Worm (Caenorhabditis elegans): ENCODE measurements around the gene srsx-21.

srsx-21 gene

DNA sequence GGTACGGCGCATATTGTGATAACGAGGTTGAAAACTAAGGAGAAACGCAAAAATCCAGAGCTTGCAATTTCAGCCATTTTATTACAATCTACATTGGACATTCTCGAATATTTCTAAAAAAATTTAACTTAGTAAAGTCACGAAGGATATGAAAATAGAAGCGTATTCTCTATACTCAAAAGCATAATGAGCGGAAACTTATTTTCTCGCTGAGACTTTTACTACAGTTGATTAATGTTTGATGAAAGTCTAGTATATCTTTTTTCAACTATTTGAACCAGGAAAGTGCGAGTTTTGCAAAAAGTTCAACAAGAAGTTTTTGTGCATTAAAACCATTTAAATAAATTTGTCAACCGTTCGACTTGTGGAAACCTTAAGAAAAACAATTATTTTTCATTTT is 33.6 kb downstream of the srsx-21 start, which contains the start of gene srab-18:
TSS of gene srab-18 (minus strand) at position 101 of the 400 bp plus-strand sequence.
- TF ChIP-seq nhr-80 (tag; optimal IDR thresholded peaks at IDR 0.05) (no peak), nfyb-1 (GFP tag; IDR thresholded peaks at IDR 0.05) (no peak), ztf-25 (GFP tag; IDR thresholded peaks at IDR 0.05) (no peak), K11D2.4 (GFP tag; IDR thresholded peaks at IDR 0.05) (no peak), rcor-1 (GFP tag; IDR thresholded peaks at IDR 0.05) (no peak), ceh-27 (GFP tag; optimal IDR thresholded peaks at IDR 0.05) (no peak), B0261.1 (tag; optimal IDR thresholded peaks at IDR 0.05) (no peak), B0336.3 (GFP tag; IDR thresholded peaks at IDR 0.05) (no peak), F22D6.2 (tag; optimal IDR thresholded peaks at IDR 0.05) (no peak), repo-1 (tag; optimal IDR thresholded peaks at IDR 0.05) (no peak), K12H6.12 (tag; optimal IDR thresholded peaks at IDR 0.05) (no peak)

- no peak for TF ChIP-seq ztf-26 (tag; optimal IDR thresholded peaks at IDR 0.05)
- TF ChIP-seq akir-1 (GFP tag; optimal IDR thresholded peaks at IDR 0.05): no peak
Measured at ce11 chrV:9879404-9879803, 41.6 kb downstream of the srsx-21 start, which contains the start of gene srab-26. srab-26 (minus strand) TSS chrV:9879504.

DNA sequence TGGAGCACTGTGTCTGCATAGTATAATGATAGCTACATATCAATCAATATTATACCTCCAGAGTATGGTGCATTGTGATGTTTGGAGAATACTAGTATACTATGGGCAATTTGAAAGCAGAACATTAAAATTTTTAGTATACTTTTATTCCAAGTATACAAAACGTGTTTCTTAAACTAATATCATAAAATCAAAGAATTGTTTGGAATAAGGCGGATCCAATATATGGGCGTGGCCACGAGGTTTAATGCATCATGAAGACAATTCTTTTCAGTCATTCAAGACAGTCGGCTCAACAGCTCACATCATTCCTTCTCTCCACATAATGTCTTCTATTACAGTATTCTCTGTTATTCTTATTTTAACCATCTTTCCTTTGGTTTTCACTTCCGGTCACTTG is 42.1 kb downstream of the srsx-21 start, which contains the start of gene sdz-31:
TSS of gene sdz-31 (plus strand) at position 301 of the 400 bp plus-strand sequence.
- TF ChIP-seq pha-4 (tag; optimal IDR thresholded peaks at IDR 0.05): no peak
- TF ChIP-seq hlh-26 (GFP tag; conservative IDR thresholded peaks at IDR 0.05): no peak
- no peak for TF ChIP-seq ets-4 (GFP tag; optimal IDR thresholded peaks at IDR 0.05)
- TF ChIP-seq ztf-18 (tag; optimal IDR thresholded peaks at IDR 0.05): no peak
- no peak for TF ChIP-seq xnd-1 (tag; optimal IDR thresholded peaks at IDR 0.05)

- TF ChIP-seq ekl-4 (GFP tag; IDR thresholded peaks at IDR 0.05) (no peak), B0035.1 (tag; optimal IDR thresholded peaks at IDR 0.05) (no peak), sea-2 (GFP tag; IDR thresholded peaks at IDR 0.05) (no peak), lsy-27 (tag; optimal IDR thresholded peaks at IDR 0.05; ENCODE audit: borderline replicate concordance, insufficient read depth) (no peak), C17E4.6 (GFP tag; IDR thresholded peaks at IDR 0.05) (no peak), xnd-1 (tag; optimal IDR thresholded peaks at IDR 0.05) (no peak), zim-3 (tag; optimal IDR thresholded peaks at IDR 0.05) (no peak), F33H1.4 (GFP tag; IDR thresholded peaks at IDR 0.05) (no peak), dpff-1 (tag; optimal IDR thresholded peaks at IDR 0.05) (no peak), ceh-79 (tag; optimal IDR thresholded peaks at IDR 0.05) (no peak), F57C9.4 (tag; optimal IDR thresholded peaks at IDR 0.05) (no peak), ztf-25 (GFP tag; IDR thresholded peaks at IDR 0.05) (no peak), attf-5 (GFP tag; optimal IDR thresholded peaks at IDR 0.05) (no peak)
Measured at ce11 chrV:9885918-9886488, 48.2 kb downstream of the srsx-21 start, which contains the start of gene clp-9. clp-9 (minus strand) TSS chrV:9885968.
